Fruit fly (Drosophila melanogaster) whole organism, embryonic: Measurements from ENCODE around the gene CG5882.

Experiments
- ATbp ChIP-seq: fragments of 200-800 bp; sonication (Bioruptor generic); optimal IDR thresholded peaks from 2 replicates; lab custom pipeline; 2017; ENCODE audit warnings: missing biosample characterization, mild to moderate bottlenecking, missing genetic modification characterization, missing genetic modification reagents
- Adf1 ChIP-seq: fragments of 200-800 bp; sonication (Bioruptor generic); IDR thresholded peaks from 2 replicates; pipeline ENCODE4 v1.3.6; 2022; ENCODE audit warnings: missing biosample characterization, missing genetic modification characterization
- C15 ChIP-seq: fragments of 200-800 bp; sonication (Bioruptor generic); IDR thresholded peaks from 3 replicates; pipeline ENCODE4 v1.3.6; 2022; ENCODE audit warnings: missing biosample characterization, missing genetic modification characterization
- CG10462 ChIP-seq: fragments of 200-800 bp; sonication (Bioruptor generic); optimal IDR thresholded peaks from 2 replicates; lab custom pipeline; 2016; ENCODE audit warnings: missing biosample characterization, missing genetic modification characterization
- CG10543 ChIP-seq: fragments of 200-800 bp; sonication (Bioruptor generic); optimal IDR thresholded peaks from 3 replicates; lab custom pipeline; 2017; ENCODE audit warnings: missing biosample characterization, mild to moderate bottlenecking, missing genetic modification characterization, moderate library complexity
- CG11093 ChIP-seq: fragments of 200-800 bp; sonication (Bioruptor generic); IDR thresholded peaks from 3 replicates; pipeline ENCODE4 v1.3.6; 2022; ENCODE audit warnings: missing biosample characterization, missing genetic modification characterization
- CG11560 ChIP-seq: fragments of 200-800 bp; sonication (Bioruptor generic); IDR thresholded peaks from 3 replicates; pipeline ENCODE4 v1.3.6; 2022; ENCODE audit warnings: missing biosample characterization, missing genetic modification characterization
- CG12219 ChIP-seq: fragments of 200-800 bp; sonication (Bioruptor generic); optimal IDR thresholded peaks from 3 replicates; lab custom pipeline; 2018; ENCODE audit warnings: missing biosample characterization, mild to moderate bottlenecking, missing genetic modification characterization
- CG14050 ChIP-seq: fragments of 200-800 bp; sonication (Bioruptor generic); IDR thresholded peaks from 3 replicates; pipeline ENCODE4 v1.3.6; 2022; ENCODE audit warnings: missing biosample characterization, missing genetic modification characterization
- CG14441 ChIP-seq: fragments of 200-800 bp; sonication (Bioruptor generic); IDR thresholded peaks from 2 replicates; pipeline ENCODE4 v1.3.6; 2022; ENCODE audit warnings: missing biosample characterization, missing genetic modification characterization
- CG15479 ChIP-seq: fragments of 200-800 bp; sonication (Bioruptor generic); optimal IDR thresholded peaks from 3 replicates; lab custom pipeline; 2019; ENCODE audit warnings: missing biosample characterization, mild to moderate bottlenecking, missing genetic modification characterization, moderate library complexity
- CG16863 ChIP-seq: fragments of 200-800 bp; sonication (Bioruptor generic); optimal IDR thresholded peaks from 3 replicates; lab custom pipeline; 2016; ENCODE audit warnings: missing biosample characterization, missing genetic modification characterization
- CG18011 ChIP-seq: fragments of 200-800 bp; sonication (Bioruptor generic); optimal IDR thresholded peaks from 2 replicates; lab custom pipeline; 2017; ENCODE audit warnings: missing biosample characterization, missing genetic modification characterization, mild to moderate bottlenecking, moderate library complexity, missing genotype
- CG2129 ChIP-seq: fragments of 200-800 bp; sonication (Bioruptor generic); IDR thresholded peaks from 2 replicates; pipeline ENCODE4 v1.3.6; 2022; ENCODE audit warnings: missing biosample characterization, missing genetic modification characterization; ENCODE audit not compliant: partially characterized antibody
- CG30431 ChIP-seq: fragments of 200-800 bp; sonication (Bioruptor generic); optimal IDR thresholded peaks from 2 replicates; lab custom pipeline; 2017; ENCODE audit warnings: missing biosample characterization, missing genetic modification characterization
- CG31388 ChIP-seq: fragments of 200-800 bp; sonication (Bioruptor generic); optimal IDR thresholded peaks from 2 replicates; lab custom pipeline; 2016; ENCODE audit warnings: missing biosample characterization, missing genetic modification characterization
- CG32767 ChIP-seq: fragments of 200-800 bp; sonication (Bioruptor generic); IDR thresholded peaks from 2 replicates; pipeline ENCODE4 v1.3.6; 2022; ENCODE audit warnings: missing biosample characterization, missing genetic modification characterization
- CG33557 ChIP-seq: fragments of 200-800 bp; sonication (Bioruptor generic); optimal IDR thresholded peaks from 2 replicates; lab custom pipeline; 2019; ENCODE audit warnings: missing biosample characterization, mild to moderate bottlenecking, missing genetic modification characterization, moderate library complexity
- CG3847 ChIP-seq: fragments of 200-800 bp; sonication (Bioruptor generic); IDR thresholded peaks from 2 replicates; pipeline ENCODE4 v1.3.6; 2022; ENCODE audit warnings: missing biosample characterization, missing genetic modification characterization
- CG6683 ChIP-seq: fragments of 200-800 bp; sonication (Bioruptor generic); optimal IDR thresholded peaks from 2 replicates; lab custom pipeline; 2017; ENCODE audit warnings: missing biosample characterization, mild to moderate bottlenecking, missing genetic modification characterization, missing genetic modification reagents
- CG6689 ChIP-seq: fragments of 200-800 bp; sonication (Bioruptor generic); IDR thresholded peaks from 2 replicates; pipeline ENCODE4 v1.3.6; 2022; ENCODE audit warnings: missing biosample characterization, missing genetic modification characterization
- CG8478 ChIP-seq: fragments of >200 bp; optimal IDR thresholded peaks from 2 replicates; lab custom pipeline; 2018
- CG9437 ChIP-seq: fragments of 200-800 bp; sonication (Bioruptor generic); optimal IDR thresholded peaks from 2 replicates; lab custom pipeline; 2018; ENCODE audit warnings: missing biosample characterization, mild to moderate bottlenecking, missing genetic modification characterization
- CG9609 ChIP-seq: fragments of 200-800 bp; sonication (Bioruptor generic); optimal IDR thresholded peaks from 3 replicates; lab custom pipeline; 2016; ENCODE audit warnings: missing biosample characterization, missing genetic modification characterization
- D19A ChIP-seq: fragments of 200-800 bp; optimal IDR thresholded peaks from 3 replicates; lab custom pipeline; 2019; ENCODE audit warnings: missing biosample characterization, mild to moderate bottlenecking, missing genetic modification characterization, moderate library complexity
- Ets97D ChIP-seq: fragments of 200-800 bp; sonication (Bioruptor generic); optimal IDR thresholded peaks from 3 replicates; lab custom pipeline; 2016; ENCODE audit warnings: missing biosample characterization, missing genetic modification characterization
- Fer1 ChIP-seq: fragments of 200-800 bp; sonication (Bioruptor generic); optimal IDR thresholded peaks from 2 replicates; lab custom pipeline; 2017; ENCODE audit warnings: missing biosample characterization, mild to moderate bottlenecking, missing genetic modification characterization
- Kr ChIP-seq: fragments of 200-800 bp; sonication (Bioruptor generic); optimal IDR thresholded peaks from 2 replicates; lab custom pipeline; 2017; ENCODE audit warnings: missing biosample characterization, mild to moderate bottlenecking, missing genetic modification characterization
- Sox100B ChIP-seq: fragments of 200-800 bp; sonication (Bioruptor generic); optimal IDR thresholded peaks from 3 replicates; lab custom pipeline; 2018; ENCODE audit warnings: missing biosample characterization, mild to moderate bottlenecking, missing genetic modification characterization
- Stat92E ChIP-seq, 3 experiments: fragments of >200 bp in 2 of 3; fragments of 200-800 bp in 1 of 3; sonication (Bioruptor generic) in 1 of 3; optimal IDR thresholded peaks; 2 replicates each; lab custom pipeline; 2017 to 2019; ENCODE audit warnings: missing biosample characterization in 3 of 3, missing genetic modification characterization in 3 of 3, mild to moderate bottlenecking in 1 of 3, moderate library complexity in 1 of 3
- ap ChIP-seq: fragments of 200-800 bp; sonication (Bioruptor generic); IDR thresholded peaks from 2 replicates; pipeline ENCODE4 v1.3.6; 2022; ENCODE audit warnings: missing biosample characterization, missing genetic modification characterization
- ara ChIP-seq: fragments of 200-800 bp; sonication (Bioruptor generic); IDR thresholded peaks from 2 replicates; pipeline ENCODE4 v1.3.6; 2022; ENCODE audit warnings: missing biosample characterization, missing genetic modification characterization
- chif ChIP-seq, 2 experiments: fragments of 200-800 bp; sonication (Bioruptor generic); optimal IDR thresholded peaks; 3 replicates each; lab custom pipeline; 2016; ENCODE audit warnings: missing biosample characterization in 2 of 2, missing genetic modification characterization in 2 of 2
- ci ChIP-seq: fragments of 200-800 bp; sonication (Bioruptor generic); IDR thresholded peaks from 3 replicates; pipeline ENCODE4 v1.3.6; 2022; ENCODE audit warnings: missing biosample characterization, missing genetic modification characterization
- crc ChIP-seq: fragments of 200-800 bp; sonication (Bioruptor generic); optimal IDR thresholded peaks from 2 replicates; lab custom pipeline; 2016; ENCODE audit warnings: missing biosample characterization, missing genetic modification characterization
- dmrt11E ChIP-seq: fragments of 200-800 bp; sonication (Bioruptor generic); optimal IDR thresholded peaks from 3 replicates; lab custom pipeline; 2018; ENCODE audit warnings: missing biosample characterization, mild to moderate bottlenecking, missing genetic modification characterization, moderate library complexity
- fd96Cb ChIP-seq: fragments of 200-800 bp; sonication (Bioruptor generic); optimal IDR thresholded peaks from 2 replicates; lab custom pipeline; 2018; ENCODE audit warnings: missing biosample characterization, mild to moderate bottlenecking, missing genetic modification characterization, moderate library complexity
- fu2 ChIP-seq: fragments of 200-800 bp; sonication (Bioruptor generic); optimal IDR thresholded peaks from 2 replicates; lab custom pipeline; 2016; ENCODE audit warnings: missing biosample characterization, missing genetic modification characterization
- gsb-n ChIP-seq: fragments of 200-800 bp; sonication (Bioruptor generic); optimal IDR thresholded peaks from 3 replicates; lab custom pipeline; 2018; ENCODE audit warnings: missing biosample characterization, mild to moderate bottlenecking, missing genetic modification characterization
- ind ChIP-seq: fragments of 200-800 bp; sonication (Bioruptor generic); optimal IDR thresholded peaks from 3 replicates; lab custom pipeline; 2016; ENCODE audit warnings: missing biosample characterization, missing genetic modification characterization
- ken ChIP-seq: fragments of 200-800 bp; sonication (Bioruptor generic); IDR thresholded peaks from 3 replicates; pipeline ENCODE4 v1.3.6; 2022; ENCODE audit warnings: missing biosample characterization, missing genetic modification characterization
- lola ChIP-seq, 3 experiments: fragments of >200 bp in 2 of 3; fragments of 200-800 bp in 1 of 3; sonication (Bioruptor generic) in 1 of 3; optimal IDR thresholded peaks; 2 replicates each; lab custom pipeline; 2017 to 2019; ENCODE audit warnings: missing biosample characterization in 3 of 3, missing genetic modification characterization in 3 of 3, mild to moderate bottlenecking in 1 of 3, moderate library complexity in 1 of 3
- nerfin-2 ChIP-seq: fragments of 200-800 bp; sonication (Bioruptor generic); IDR thresholded peaks from 2 replicates; pipeline ENCODE4 v1.3.6; 2022; ENCODE audit warnings: missing biosample characterization, missing genetic modification characterization; ENCODE audit not compliant: partially characterized antibody
- oc ChIP-seq: fragments of 200-800 bp; sonication (Bioruptor generic); optimal IDR thresholded peaks from 2 replicates; lab custom pipeline; 2018; ENCODE audit warnings: missing biosample characterization, mild to moderate bottlenecking, missing genetic modification characterization, moderate library complexity
- pan ChIP-seq, 4 experiments: fragments of >200 bp in 3 of 4; fragments of 200-800 bp in 1 of 4; sonication (Bioruptor generic) in 1 of 4; optimal IDR thresholded peaks in 3 of 4; IDR thresholded peaks in 1 of 4; 2 replicates each; pipeline versions ENCODE4 v1.3.6 to Lab custom; 2017 to 2022; ENCODE audit warnings: missing biosample characterization in 2 of 4, missing genetic modification characterization in 2 of 4, mixed read lengths in 1 of 4
- sc ChIP-seq, 3 experiments: fragments of >200 bp in 2 of 3; fragments of 200-800 bp in 1 of 3; sonication (Bioruptor generic) in 1 of 3; optimal IDR thresholded peaks; 2 replicates in 2 of 3; 3 replicates in 1 of 3; lab custom pipeline; 2017; ENCODE audit warnings: mild to moderate bottlenecking in 1 of 3, missing biosample characterization in 1 of 3, missing genetic modification characterization in 1 of 3, missing genetic modification reagents in 1 of 3
- slp2 ChIP-seq: fragments of 200-800 bp; sonication (Bioruptor generic); optimal IDR thresholded peaks from 2 replicates; lab custom pipeline; 2016; ENCODE audit warnings: missing biosample characterization, missing genetic modification characterization

Gene CG5882

dm6 chr3R:27111784-27112602 lies 6.5 kb upstream of the CG5882 start, which contains the start of the genes gb and CG5815 (continued):
- TF ChIP-seq D19A (tag; lab: Kevin White, UChicago) (peak; percentile 79), Kr (GFP tag; lab: Kevin White, UChicago) (no peak), gsb-n (tag; lab: Kevin White, UChicago) (no peak), CG18011 (peak; percentile 80), Fer1 (GFP tag; lab: Kevin White, UChicago) (peak; percentile 92), CG16863 (GFP tag; lab: Kevin White, UChicago) (peak; percentile 77), CG11560 (tag; lab: Robert Waterston, UW) (peak; percentile 75; the same call in 2 of the 3 replicates), fu2 (peak; percentile 79), sc (optimal IDR thresholded peaks at IDR 0.05; lab: Kevin White, UChicago) (no peak), sc (GFP tag; optimal IDR thresholded peaks at IDR 0.05; lab: Kevin White, UChicago) (peak; percentile 76), dmrt11E (tag; lab: Kevin White, UChicago) (peak; percentile 87), Ets97D (GFP tag; lab: Kevin White, UChicago) (peak; percentile 78), CG2129 (GFP tag; lab: Robert Waterston, UW) (peak; percentile 96), Sox100B (no peak), CG32767 (peak; percentile 80; the same call in 1 of the 2 replicates), ken (GFP tag; lab: Robert Waterston, UW) (peak; percentile 91), crc (GFP tag; lab: Kevin White, UChicago) (peak; percentile 49), CG15479 (GFP tag; lab: Kevin White, UChicago) (peak; percentile 88), lola (GFP tag; optimal IDR thresholded peaks at IDR 0.05; lab: Kevin White, UChicago) (peak in 1 of 3 experiments; percentile 84), CG6683 (GFP tag; lab: Kevin White, UChicago) (peak; percentile 81), oc (tag; lab: Kevin White, UChicago) (no peak), Adf1 (peak; percentile 64; the same call in 1 of the 2 replicates), ind (GFP tag; lab: Kevin White, UChicago) (peak; percentile 92), ATbp (GFP tag; lab: Kevin White, UChicago) (peak; percentile 54), CG10543 (peak; percentile 90), Stat92E (GFP tag; optimal IDR thresholded peaks at IDR 0.05; lab: Kevin White, UChicago) (peak in 1 of 3 experiments; percentile 34), CG33557 (GFP tag; lab: Kevin White, UChicago) (peak; percentile 77), CG11093 (GFP tag; lab: Robert Waterston, UW) (peak; percentile 73), CG10462 (GFP tag; lab: Kevin White, UChicago) (peak; percentile 86), chif (GFP tag; optimal IDR thresholded peaks at IDR 0.05; lab: Kevin White, UChicago) (peak; percentile 78 to 84), CG9437 (GFP tag; lab: Kevin White, UChicago) (peak; percentile 75)

DNA sequence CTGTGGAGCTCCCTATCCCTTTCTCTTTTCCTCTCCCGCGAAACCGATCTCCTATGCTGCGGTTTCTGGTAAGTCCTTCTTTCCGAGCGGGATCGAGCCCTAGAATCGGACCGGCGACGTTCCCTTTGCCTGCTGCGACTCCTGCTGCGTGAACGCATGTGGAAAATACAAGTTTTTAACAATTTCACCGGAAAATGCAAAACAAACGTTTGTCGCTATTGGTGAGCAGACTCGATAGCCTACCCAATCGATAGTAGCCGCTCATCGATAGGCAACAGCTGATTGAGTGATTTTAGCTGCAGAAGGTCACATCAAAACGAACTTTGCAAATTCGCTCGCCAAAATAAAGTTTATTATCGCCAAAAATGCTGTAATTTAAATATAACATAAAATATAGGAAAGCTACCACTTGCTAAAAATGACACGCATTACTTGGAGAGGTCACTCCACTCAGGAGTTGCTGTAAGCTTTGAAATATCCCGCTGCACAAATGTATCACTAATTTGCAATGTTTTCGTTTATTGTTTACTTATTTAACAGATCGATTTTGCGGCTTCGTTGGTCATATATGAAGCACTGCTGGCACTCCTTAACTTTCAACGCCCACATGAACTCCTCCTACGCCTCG lies 1.9 kb upstream of the CG5882 start, which contains the start of the genes CG6066 and CG5880:
TSS of gene CG6066 (minus strand) at position 243 of the 628 bp plus-strand sequence.
TSS of gene CG5880 (plus strand) at position 281 of the 628 bp plus-strand sequence.
- TF ChIP-seq CG6689 (GFP tag; lab: Robert Waterston, UW), result no peak
- no peak for TF ChIP-seq ara (GFP tag; lab: Robert Waterston, UW)
- no peak for TF ChIP-seq CG14050 (GFP tag; lab: Robert Waterston, UW)
- no peak for TF ChIP-seq ap (GFP tag; lab: Robert Waterston, UW)
- no peak for TF ChIP-seq CG30431 (GFP tag; lab: Kevin White, UChicago)
- TF ChIP-seq CG3847, result no peak
- TF ChIP-seq CG2129 (GFP tag; lab: Robert Waterston, UW), result peak; percentile 63; the same call in 1 of the 2 replicates
- no peak for TF ChIP-seq fd96Cb (tag; lab: Kevin White, UChicago)
- peak; percentile 71 for TF ChIP-seq nerfin-2 (GFP tag; lab: Robert Waterston, UW)
- TF ChIP-seq CG14441 (GFP tag; lab: Robert Waterston, UW), result no peak
- TF ChIP-seq slp2 (GFP tag; lab: Kevin White, UChicago), result no peak
- TF ChIP-seq CG31388, result no peak
- no peak for TF ChIP-seq ci
- no peak for TF ChIP-seq pan (optimal IDR thresholded peaks at IDR 0.05; lab: Kevin White, UChicago)
- TF ChIP-seq pan (GFP tag; optimal IDR thresholded peaks at IDR 0.05 in 1 of 2, IDR thresholded peaks at IDR 0.05 in 1 of 2), result no peak
- TF ChIP-seq CG8478, result no peak
- TF ChIP-seq CG12219 (GFP tag; lab: Kevin White, UChicago), result no peak
- TF ChIP-seq CG9609 (GFP tag; lab: Kevin White, UChicago), result no peak
- no peak for TF ChIP-seq C15 (GFP tag; lab: Robert Waterston, UW)
